Worm (Caenorhabditis elegans) whole organism, L3 larva: ENCODE results near the gene ZK381.62.

ENCODE experiments used
- R02D3.7 ChIP-seq: fragments of 150-350 bp; optimal IDR thresholded peaks from 2 replicates; lab custom pipeline; 2014; ENCODE audit warnings: missing biosample characterization, missing genetic modification characterization
- ZK546.5 ChIP-seq: sonication (generic microtip); optimal IDR thresholded peaks from 2 replicates; lab custom pipeline; 2017; ENCODE audit warnings: missing biosample characterization, missing genetic modification characterization
- aly-2 ChIP-seq: fragments of 150-350 bp; optimal IDR thresholded peaks from 2 replicates; lab custom pipeline; 2014; ENCODE audit warnings: missing biosample characterization, missing genetic modification characterization
- ama-1 ChIP-seq: fragments of 150-350 bp; optimal IDR thresholded peaks from 2 replicates; lab custom pipeline; 2018
- ceh-16 ChIP-seq: sonication (generic microtip); optimal IDR thresholded peaks from 2 replicates; lab custom pipeline; 2017; ENCODE audit warnings: missing biosample characterization, missing genetic modification characterization
- ceh-28 ChIP-seq: fragments of 150-350 bp; optimal IDR thresholded peaks from 2 replicates; lab custom pipeline; 2014; ENCODE audit warnings: missing biosample characterization, missing genetic modification reagents, missing genetic modification characterization
- ceh-82 ChIP-seq: fragments of 150-350 bp; optimal IDR thresholded peaks from 2 replicates; lab custom pipeline; 2014; ENCODE audit warnings: missing biosample characterization, missing genetic modification characterization
- ceh-9 ChIP-seq: sonication (generic microtip); optimal IDR thresholded peaks from 2 replicates; lab custom pipeline; 2018; ENCODE audit warnings: missing biosample characterization, missing genetic modification characterization
- daf-12 ChIP-seq: fragments of 150-350 bp; optimal IDR thresholded peaks from 2 replicates; lab custom pipeline; 2014; ENCODE audit warnings: missing biosample characterization, missing genetic modification reagents, missing genetic modification characterization
- egl-5 ChIP-seq: fragments of 150-350 bp; optimal IDR thresholded peaks from 2 replicates; lab custom pipeline; 2017; ENCODE audit warnings: missing biosample characterization, missing genetic modification reagents, missing genetic modification characterization, inconsistent platforms
- elt-1 ChIP-seq: fragments of 150-350 bp; optimal IDR thresholded peaks from 2 replicates; lab custom pipeline; 2014; ENCODE audit warnings: missing biosample characterization, missing genetic modification characterization
- elt-2 ChIP-seq: sonication (generic microtip); optimal IDR thresholded peaks from 2 replicates; lab custom pipeline; 2016; ENCODE audit warnings: missing genetic modification reagents, mild to moderate bottlenecking, missing genetic modification characterization, missing compliant biosample characterization
- elt-3 ChIP-seq, 3 experiments: fragments of 150-350 bp in 1 of 3; sonication (generic microtip) in 2 of 3; optimal IDR thresholded peaks; 2 replicates in 2 of 3; 4 replicates in 1 of 3; lab custom pipeline; 2014 to 2017; ENCODE audit warnings: missing biosample characterization in 3 of 3, missing genetic modification characterization in 3 of 3
- eor-1 ChIP-seq, 2 experiments: fragments of 150-350 bp; optimal IDR thresholded peaks; 2 replicates each; lab custom pipeline; 2014 to 2018; ENCODE audit warnings: missing biosample characterization in 2 of 2, missing genetic modification characterization in 2 of 2
- fkh-2 ChIP-seq: fragments of 150-350 bp; optimal IDR thresholded peaks from 2 replicates; lab custom pipeline; 2014; ENCODE audit warnings: missing biosample characterization, missing genetic modification reagents, missing genetic modification characterization
- fos-1 ChIP-seq: fragments of 150-350 bp; optimal IDR thresholded peaks from 2 replicates; lab custom pipeline; 2014; ENCODE audit warnings: missing biosample characterization, missing genetic modification characterization
- hmg-11 ChIP-seq: sonication (generic microtip); optimal IDR thresholded peaks from 2 replicates; lab custom pipeline; 2016; ENCODE audit warnings: missing genetic modification characterization, missing compliant biosample characterization
- jun-1 ChIP-seq: fragments of 150-350 bp; optimal IDR thresholded peaks from 2 replicates; lab custom pipeline; 2014; ENCODE audit warnings: missing biosample characterization, missing genetic modification reagents, missing genetic modification characterization
- lin-15B ChIP-seq: fragments of 150-350 bp; optimal IDR thresholded peaks from 2 replicates; lab custom pipeline; 2014; ENCODE audit warnings: missing biosample characterization, missing genetic modification characterization
- lsy-12 ChIP-seq: sonication (generic microtip); optimal IDR thresholded peaks from 2 replicates; lab custom pipeline; 2016; ENCODE audit warnings: mild to moderate bottlenecking, missing genetic modification characterization, missing compliant biosample characterization
- mdl-1 ChIP-seq: fragments of 150-350 bp; optimal IDR thresholded peaks from 2 replicates; lab custom pipeline; 2014; ENCODE audit warnings: missing biosample characterization, missing genetic modification characterization
- mml-1 ChIP-seq: fragments of 150-350 bp; sonication (generic microtip); optimal IDR thresholded peaks from 3 replicates; lab custom pipeline; 2014; ENCODE audit warnings: missing biosample characterization, missing genetic modification characterization
- nfya-1 ChIP-seq: sonication (generic microtip); optimal IDR thresholded peaks from 2 replicates; lab custom pipeline; 2017; ENCODE audit warnings: missing genetic modification characterization, mild to moderate bottlenecking, missing compliant biosample characterization, antibody characterized with exemption, moderate library complexity; ENCODE audit not compliant: insufficient read depth
- nhr-11 ChIP-seq: fragments of 150-350 bp; optimal IDR thresholded peaks from 2 replicates; lab custom pipeline; 2014; ENCODE audit warnings: missing biosample characterization, missing genetic modification characterization
- nhr-12 ChIP-seq: fragments of 150-350 bp; optimal IDR thresholded peaks from 2 replicates; lab custom pipeline; 2014; ENCODE audit warnings: missing biosample characterization, missing genetic modification characterization
- nhr-23 ChIP-seq: fragments of 150-350 bp; optimal IDR thresholded peaks from 2 replicates; lab custom pipeline; 2014; ENCODE audit warnings: missing biosample characterization, missing genetic modification reagents, missing genetic modification characterization
- nhr-25 ChIP-seq: sonication (generic microtip); optimal IDR thresholded peaks from 2 replicates; lab custom pipeline; 2017; ENCODE audit warnings: missing biosample characterization, missing genetic modification characterization
- nhr-28 ChIP-seq: fragments of 150-350 bp; optimal IDR thresholded peaks from 2 replicates; lab custom pipeline; 2014; ENCODE audit warnings: missing biosample characterization, missing genetic modification characterization
- nhr-67 ChIP-seq: fragments of 150-350 bp; optimal IDR thresholded peaks from 2 replicates; lab custom pipeline; 2014; ENCODE audit warnings: missing biosample characterization, missing genetic modification characterization
- nhr-77 ChIP-seq: fragments of 150-350 bp; optimal IDR thresholded peaks from 2 replicates; lab custom pipeline; 2014; ENCODE audit warnings: missing biosample characterization, missing genetic modification characterization
- pha-4 ChIP-seq: fragments of 150-350 bp; optimal IDR thresholded peaks from 2 replicates; lab custom pipeline; 2014; ENCODE audit warnings: missing biosample characterization, missing genetic modification reagents, missing genetic modification characterization
- sea-2 ChIP-seq: fragments of 150-350 bp; sonication (generic microtip); optimal IDR thresholded peaks from 4 replicates; lab custom pipeline; 2014; ENCODE audit warnings: missing biosample characterization, missing genetic modification reagents, missing genetic modification characterization
- skn-1 ChIP-seq: fragments of 150-350 bp; optimal IDR thresholded peaks from 2 replicates; lab custom pipeline; 2014; ENCODE audit warnings: missing biosample characterization, missing genetic modification characterization
- snpc-4 ChIP-seq: fragments of 150-350 bp; optimal IDR thresholded peaks from 2 replicates; lab custom pipeline; 2014; ENCODE audit warnings: missing biosample characterization, missing genetic modification characterization
- unc-39 ChIP-seq: sonication (generic microtip); optimal IDR thresholded peaks from 4 replicates; lab custom pipeline; 2017; ENCODE audit warnings: missing biosample characterization, missing genetic modification characterization
- unc-62 ChIP-seq: fragments of 150-350 bp; sonication (generic microtip); optimal IDR thresholded peaks from 4 replicates; lab custom pipeline; 2014; ENCODE audit warnings: missing biosample characterization, missing genetic modification reagents, missing genetic modification characterization
- zag-1 ChIP-seq: fragments of 150-350 bp; optimal IDR thresholded peaks from 2 replicates; lab custom pipeline; 2014; ENCODE audit warnings: missing biosample characterization, missing genetic modification characterization
- ztf-11 ChIP-seq: fragments of 150-350 bp; optimal IDR thresholded peaks from 2 replicates; lab custom pipeline; 2014; ENCODE audit warnings: missing biosample characterization, missing genetic modification characterization
- ztf-4 ChIP-seq: fragments of 150-350 bp; optimal IDR thresholded peaks from 2 replicates; lab custom pipeline; 2014; ENCODE audit warnings: missing biosample characterization, missing genetic modification characterization

ZK381.62 gene

DNA sequence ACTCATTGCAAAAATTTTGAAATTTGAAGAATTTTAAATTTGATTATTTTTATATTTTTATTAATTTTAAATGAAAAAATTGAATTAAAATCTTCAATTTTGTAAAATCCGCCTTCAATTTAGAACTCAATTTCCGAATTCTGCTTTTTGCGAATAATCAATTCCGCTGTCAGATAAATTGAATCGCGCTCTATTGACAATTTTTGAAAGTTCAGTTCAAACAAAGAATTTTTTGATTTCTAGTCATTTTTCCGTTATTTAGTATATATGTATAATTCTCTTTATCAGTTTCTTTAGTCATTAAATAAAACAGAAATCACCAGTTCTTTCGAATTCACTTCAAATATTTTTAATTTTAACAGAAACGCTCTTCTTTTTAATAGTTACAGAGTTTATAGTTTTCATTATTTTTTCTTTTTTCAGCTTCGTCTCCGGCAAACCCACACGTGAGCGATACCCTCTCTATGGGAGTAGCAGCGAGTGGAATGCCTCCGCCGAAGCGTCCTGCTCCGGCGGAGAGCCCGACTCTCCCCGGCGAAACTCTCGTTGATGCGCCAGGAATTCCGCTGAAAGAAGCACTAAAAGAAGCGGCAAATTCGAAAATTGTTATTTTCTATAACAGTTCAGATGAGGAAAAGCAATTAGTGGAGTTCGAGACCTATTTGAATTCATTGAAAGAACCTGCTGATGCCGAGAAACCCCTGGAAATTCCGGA, 41.8 kb upstream of the ZK381.62 start:
- TF ChIP-seq unc-39 (tag; lab: Kevin White, UChicago): no peak
- TF ChIP-seq ZK546.5 (tag; lab: Kevin White, UChicago): no peak
- peak; percentile 18 for TF ChIP-seq nfya-1 (tag; lab: Kevin White, UChicago)
- TF ChIP-seq nhr-77 (tag; lab: Kevin White, UChicago): no peak
- TF ChIP-seq mdl-1 (tag; lab: Kevin White, UChicago): no peak
- TF ChIP-seq elt-2 (tag; lab: Kevin White, UChicago): peak; percentile 18
- peak; percentile 50 for TF ChIP-seq pha-4 (tag; lab: Kevin White, UChicago)
- no peak for TF ChIP-seq ceh-28
- TF ChIP-seq ama-1 (lab: Kevin White, UChicago): no peak
- TF ChIP-seq lin-15B (tag; lab: Kevin White, UChicago): peak; percentile 24
- TF ChIP-seq nhr-28: no peak

- no peak for TF ChIP-seq elt-3 (tag; optimal IDR thresholded peaks at IDR 0.05; lab: Kevin White, UChicago)
- TF ChIP-seq elt-2 (tag; lab: Kevin White, UChicago): no peak
- TF ChIP-seq jun-1 (tag; lab: Kevin White, UChicago): no peak
- TF ChIP-seq nfya-1 (tag; lab: Kevin White, UChicago): no peak
- TF ChIP-seq zag-1 (tag; lab: Kevin White, UChicago): no peak
- TF ChIP-seq eor-1 (tag; optimal IDR thresholded peaks at IDR 0.05; lab: Kevin White, UChicago): no peak
- no peak for TF ChIP-seq nhr-25 (tag; lab: Kevin White, UChicago)
- no peak for TF ChIP-seq lin-15B (tag; lab: Kevin White, UChicago)
- no peak for TF ChIP-seq ztf-4
- TF ChIP-seq ceh-16 (tag; lab: Kevin White, UChicago): no peak
- no peak for TF ChIP-seq aly-2 (tag; lab: Kevin White, UChicago)
- TF ChIP-seq mml-1 (tag; lab: Kevin White, UChicago): no peak
- TF ChIP-seq fkh-2 (tag; lab: Kevin White, UChicago): no peak
- no peak for TF ChIP-seq ztf-11 (tag; lab: Kevin White, UChicago)
- TF ChIP-seq, all 47 proteins: peak for 0
Measured at ce11 chrIV:7012214-7012613, 41.1 kb upstream of the ZK381.62 start.

ce11 chrIV:7011728-7012127, 40.6 kb upstream of the ZK381.62 start, which contains the start of gene trxr-1:
Gene trxr-1 (plus strand): TSS chrIV:7011954.
- TF ChIP-seq ztf-11 (tag; lab: Kevin White, UChicago) (no peak), hmg-11 (tag; lab: Kevin White, UChicago) (peak; percentile 15), jun-1 (tag; lab: Kevin White, UChicago) (no peak)

DNA sequence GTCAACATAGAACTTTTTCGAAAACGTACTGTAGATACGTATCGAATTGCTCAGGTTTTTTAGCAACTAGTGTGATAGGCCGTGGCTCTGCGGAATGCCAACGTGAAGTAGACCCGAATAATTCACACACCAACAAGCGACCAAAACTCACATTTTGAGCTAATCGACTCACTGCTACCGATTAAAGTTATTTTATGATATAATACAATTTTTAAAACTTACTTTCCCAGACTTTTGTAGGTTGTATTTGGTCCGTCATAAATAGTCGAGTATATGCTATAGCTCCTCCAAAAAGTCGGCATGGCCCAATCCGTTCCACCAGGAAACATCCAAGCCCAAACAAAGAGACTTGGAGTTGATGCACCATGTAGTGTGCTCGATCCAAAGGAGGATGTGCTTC, 39.7 kb upstream of the ZK381.62 start, which contains the start of gene C25A8.1:
TSS of gene C25A8.1 (plus strand) at position 301 of the 400 bp plus-strand sequence.
- TF ChIP-seq unc-39 (tag; lab: Kevin White, UChicago): no peak
- TF ChIP-seq ceh-16 (tag; lab: Kevin White, UChicago): no peak
- TF ChIP-seq mml-1 (tag; lab: Kevin White, UChicago): no peak
- no peak for TF ChIP-seq ceh-28
- no peak for TF ChIP-seq nhr-11
- no peak for TF ChIP-seq jun-1 (tag; lab: Kevin White, UChicago)
- no peak for TF ChIP-seq elt-1 (tag; lab: Kevin White, UChicago)
- no peak for TF ChIP-seq nhr-12 (tag; lab: Kevin White, UChicago)
- TF ChIP-seq elt-3 (tag; optimal IDR thresholded peaks at IDR 0.05; lab: Kevin White, UChicago): no peak
- no peak for TF ChIP-seq lin-15B (tag; lab: Kevin White, UChicago)
- no peak for TF ChIP-seq ceh-82 (tag; lab: Kevin White, UChicago)
- no peak for TF ChIP-seq nhr-67 (tag; lab: Kevin White, UChicago)
- no peak for TF ChIP-seq skn-1 (tag; lab: Kevin White, UChicago)
- TF ChIP-seq snpc-4 (tag; lab: Kevin White, UChicago): no peak
- no peak for TF ChIP-seq aly-2 (tag; lab: Kevin White, UChicago)
- TF ChIP-seq, all 47 proteins: peak for 0

ce11 chrIV:7010195-7010594, 39.1 kb upstream of the ZK381.62 start:
- TF ChIP-seq nhr-28 (no peak), egl-5 (tag; lab: Kevin White, UChicago) (no peak), ztf-4 (no peak), ceh-9 (tag; lab: Kevin White, UChicago) (no peak), lsy-12 (no peak), sea-2 (no peak), daf-12 (tag; lab: Kevin White, UChicago) (no peak), fos-1 (tag; lab: Kevin White, UChicago) (no peak), nhr-77 (tag; lab: Kevin White, UChicago) (no peak), nhr-67 (tag; lab: Kevin White, UChicago) (no peak), nhr-11 (no peak), R02D3.7 (tag; lab: Kevin White, UChicago) (no peak), eor-1 (tag; optimal IDR thresholded peaks at IDR 0.05; lab: Kevin White, UChicago) (no peak), nhr-23 (tag; lab: Kevin White, UChicago) (no peak), unc-62 (no peak), elt-1 (tag; lab: Kevin White, UChicago) (no peak), ZK546.5 (tag; lab: Kevin White, UChicago) (no peak)
